Fruit fly (Drosophila melanogaster) whole organism, embryonic: ENCODE data around the gene CG14269.
A peak's percentile ranks its signal among the peaks of the same experiment; 100 is the strongest.

Experiments used
- Atf6 ChIP-seq: fragments of 200-800 bp; sonication (Bioruptor generic); IDR thresholded peaks from 2 replicates; pipeline ENCODE4 v1.3.6; 2022; ENCODE audit warnings: missing biosample characterization, missing genetic modification characterization
- Bteb2 ChIP-seq: fragments of 200-800 bp; sonication (Bioruptor generic); optimal IDR thresholded peaks from 2 replicates; lab custom pipeline; 2016; ENCODE audit warnings: missing biosample characterization, missing genetic modification characterization
- CG1024 ChIP-seq: fragments of 200-800 bp; sonication (Bioruptor generic); IDR thresholded peaks from 2 replicates; pipeline ENCODE4 v1.3.6; 2022; ENCODE audit warnings: missing biosample characterization, missing genetic modification characterization
- CG10267 ChIP-seq: fragments of 200-800 bp; sonication (Bioruptor generic); optimal IDR thresholded peaks from 2 replicates; lab custom pipeline; 2018; ENCODE audit warnings: missing biosample characterization, mild to moderate bottlenecking, missing genetic modification characterization, moderate library complexity
- CG10321 ChIP-seq: fragments of 200-800 bp; sonication (Bioruptor generic); IDR thresholded peaks from 2 replicates; pipeline ENCODE4 v1.3.6; 2022; ENCODE audit warnings: missing biosample characterization, missing genetic modification characterization
- CG11456 ChIP-seq: fragments of 200-800 bp; sonication (Bioruptor generic); IDR thresholded peaks from 3 replicates; pipeline ENCODE4 v1.3.6; 2022; ENCODE audit warnings: missing biosample characterization, missing genetic modification characterization
- CG12219 ChIP-seq: fragments of 200-800 bp; sonication (Bioruptor generic); optimal IDR thresholded peaks from 3 replicates; lab custom pipeline; 2018; ENCODE audit warnings: missing biosample characterization, mild to moderate bottlenecking, missing genetic modification characterization
- CG12769 ChIP-seq: fragments of 200-800 bp; sonication (Bioruptor generic); optimal IDR thresholded peaks from 2 replicates; lab custom pipeline; 2019; ENCODE audit warnings: missing biosample characterization, mild to moderate bottlenecking, missing genetic modification characterization, moderate library complexity
- CG12942 ChIP-seq: fragments of 200-800 bp; sonication (Bioruptor generic); optimal IDR thresholded peaks from 3 replicates; lab custom pipeline; 2016; ENCODE audit warnings: missing biosample characterization, missing genetic modification characterization
- CG14014 ChIP-seq: fragments of 200-800 bp; sonication (Bioruptor generic); IDR thresholded peaks from 2 replicates; pipeline ENCODE4 v1.3.6; 2022; ENCODE audit warnings: missing biosample characterization, missing genetic modification characterization
- CG14860 ChIP-seq: fragments of 200-800 bp; sonication (Bioruptor generic); IDR thresholded peaks from 3 replicates; pipeline ENCODE4 v1.3.6; 2022; ENCODE audit warnings: missing biosample characterization, missing genetic modification characterization; ENCODE audit not compliant: partially characterized antibody
- CG1603 ChIP-seq: fragments of 200-800 bp; sonication (Bioruptor generic); optimal IDR thresholded peaks from 2 replicates; lab custom pipeline; 2019; ENCODE audit warnings: missing biosample characterization, mild to moderate bottlenecking, missing genetic modification characterization, moderate library complexity
- CG17186 ChIP-seq: fragments of 200-800 bp; sonication (Bioruptor generic); optimal IDR thresholded peaks from 3 replicates; lab custom pipeline; 2017; ENCODE audit warnings: missing biosample characterization, missing genetic modification reagents, missing genetic modification characterization
- CG17328 ChIP-seq: fragments of 200-800 bp; sonication (Bioruptor generic); IDR thresholded peaks from 2 replicates; pipeline ENCODE4 v1.3.6; 2022; ENCODE audit warnings: missing biosample characterization, missing genetic modification characterization
- CG18476 ChIP-seq: fragments of 200-800 bp; sonication (Bioruptor generic); optimal IDR thresholded peaks from 2 replicates; lab custom pipeline; 2016; ENCODE audit warnings: missing biosample characterization, mild to moderate bottlenecking, missing genetic modification characterization
- CG2678 ChIP-seq: fragments of 200-800 bp; sonication (Bioruptor generic); optimal IDR thresholded peaks from 3 replicates; lab custom pipeline; 2019; ENCODE audit warnings: missing biosample characterization, mild to moderate bottlenecking, missing genetic modification characterization, moderate library complexity
- CG2889 ChIP-seq: fragments of 200-800 bp; sonication (Bioruptor generic); IDR thresholded peaks from 3 replicates; pipeline ENCODE4 v1.3.6; 2022; ENCODE audit warnings: missing biosample characterization, missing genetic modification characterization
- CG33213 ChIP-seq: fragments of 200-800 bp; sonication (Bioruptor generic); optimal IDR thresholded peaks from 3 replicates; lab custom pipeline; 2016; ENCODE audit warnings: missing biosample characterization, missing genetic modification characterization
- CG8478 ChIP-seq: fragments of >200 bp; optimal IDR thresholded peaks from 2 replicates; lab custom pipeline; 2018
- CG9876 ChIP-seq: fragments of 200-800 bp; sonication (Bioruptor generic); optimal IDR thresholded peaks from 2 replicates; lab custom pipeline; 2016; ENCODE audit warnings: missing biosample characterization, missing genetic modification characterization
- Dek ChIP-seq: fragments of 200-800 bp; sonication (Bioruptor generic); optimal IDR thresholded peaks from 3 replicates; lab custom pipeline; 2019; ENCODE audit warnings: missing biosample characterization, mild to moderate bottlenecking, missing genetic modification characterization, moderate library complexity
- ERR ChIP-seq: fragments of 200-800 bp; sonication (Bioruptor generic); optimal IDR thresholded peaks from 2 replicates; lab custom pipeline; 2016; ENCODE audit warnings: missing biosample characterization, missing genetic modification characterization
- Eip74EF ChIP-seq, 2 experiments: fragments of 200-800 bp in 1 of 2; fragments of >200 bp in 1 of 2; sonication (Bioruptor generic) in 1 of 2; optimal IDR thresholded peaks; 2 replicates each; lab custom pipeline; 2017 to 2019; ENCODE audit warnings: missing biosample characterization in 2 of 2, missing genetic modification characterization in 2 of 2, mild to moderate bottlenecking in 1 of 2, moderate library complexity in 1 of 2
- Ets97D ChIP-seq: fragments of 200-800 bp; sonication (Bioruptor generic); optimal IDR thresholded peaks from 3 replicates; lab custom pipeline; 2016; ENCODE audit warnings: missing biosample characterization, missing genetic modification characterization
- Hr51 ChIP-seq, 2 experiments: fragments of 200-800 bp; sonication (Bioruptor generic); optimal IDR thresholded peaks; 2 replicates in 1 of 2; 3 replicates in 1 of 2; lab custom pipeline; 2016 to 2018; ENCODE audit warnings: missing biosample characterization in 2 of 2, missing genetic modification characterization in 2 of 2, mild to moderate bottlenecking in 1 of 2, moderate library complexity in 1 of 2
- Lim3 ChIP-seq: fragments of 200-800 bp; sonication (Bioruptor generic); IDR thresholded peaks from 2 replicates; pipeline ENCODE4 v1.3.6; 2022; ENCODE audit warnings: missing biosample characterization, missing genetic modification characterization
- Lpt ChIP-seq: fragments of >200 bp; optimal IDR thresholded peaks from 2 replicates; lab custom pipeline; 2018; ENCODE audit warnings: missing biosample characterization, missing genetic modification characterization
- Mad ChIP-seq: fragments of 200-800 bp; sonication (Bioruptor generic); optimal IDR thresholded peaks from 2 replicates; lab custom pipeline; 2016; ENCODE audit warnings: missing biosample characterization, missing genetic modification characterization
- Meics ChIP-seq: fragments of 200-800 bp; sonication (Bioruptor generic); optimal IDR thresholded peaks from 2 replicates; lab custom pipeline; 2017; ENCODE audit warnings: missing biosample characterization, mild to moderate bottlenecking, missing genetic modification characterization
- Nf-YC ChIP-seq: fragments of 200-800 bp; optimal IDR thresholded peaks from 3 replicates; lab custom pipeline; 2019; ENCODE audit warnings: missing biosample characterization, mild to moderate bottlenecking, missing genetic modification characterization, moderate library complexity
- Ravus ChIP-seq: fragments of 200-800 bp; sonication (Bioruptor generic); IDR thresholded peaks from 2 replicates; pipeline ENCODE4 v1.3.6; 2022; ENCODE audit warnings: missing biosample characterization, missing genetic modification characterization
- Vsx1 ChIP-seq: fragments of 200-800 bp; sonication (Bioruptor generic); optimal IDR thresholded peaks from 2 replicates; lab custom pipeline; 2017; ENCODE audit warnings: missing biosample characterization, mild to moderate bottlenecking, missing genetic modification characterization, missing genetic modification reagents
- Xbp1 ChIP-seq: fragments of 200-800 bp; sonication (Bioruptor generic); optimal IDR thresholded peaks from 3 replicates; lab custom pipeline; 2016; ENCODE audit warnings: missing biosample characterization, mild to moderate bottlenecking, missing genetic modification characterization
- al ChIP-seq: fragments of 200-800 bp; sonication (Bioruptor generic); IDR thresholded peaks from 2 replicates; pipeline ENCODE4 v1.3.6; 2022; ENCODE audit warnings: missing biosample characterization, missing genetic modification characterization
- corto ChIP-seq: fragments of 200-800 bp; sonication (Bioruptor generic); optimal IDR thresholded peaks from 2 replicates; lab custom pipeline; 2016; ENCODE audit warnings: missing biosample characterization, mild to moderate bottlenecking, missing genetic modification characterization, moderate library complexity
- da ChIP-seq: fragments of 200-800 bp; sonication (Bioruptor generic); optimal IDR thresholded peaks from 2 replicates; lab custom pipeline; 2016; ENCODE audit warnings: missing biosample characterization, missing genetic modification characterization
- eyg ChIP-seq: fragments of 200-800 bp; sonication (Bioruptor generic); optimal IDR thresholded peaks from 3 replicates; lab custom pipeline; 2016; ENCODE audit warnings: missing biosample characterization, missing genetic modification characterization
- gem ChIP-seq: fragments of 200-800 bp; sonication (Bioruptor generic); optimal IDR thresholded peaks from 2 replicates; lab custom pipeline; 2019; ENCODE audit warnings: missing biosample characterization, mild to moderate bottlenecking, missing genetic modification characterization, moderate library complexity
- gro ChIP-seq: fragments of 200-800 bp; sonication (Bioruptor generic); optimal IDR thresholded peaks from 2 replicates; lab custom pipeline; 2016; ENCODE audit warnings: missing biosample characterization, missing genetic modification characterization
- ind ChIP-seq: fragments of 200-800 bp; sonication (Bioruptor generic); optimal IDR thresholded peaks from 3 replicates; lab custom pipeline; 2016; ENCODE audit warnings: missing biosample characterization, missing genetic modification characterization
- lab ChIP-seq: fragments of 200-800 bp; sonication (Bioruptor generic); optimal IDR thresholded peaks from 3 replicates; lab custom pipeline; 2017; ENCODE audit warnings: missing biosample characterization, missing genetic modification characterization, mild to moderate bottlenecking, moderate library complexity, missing genetic modification reagents
- luna ChIP-seq: fragments of 200-800 bp; sonication (Bioruptor generic); optimal IDR thresholded peaks from 2 replicates; lab custom pipeline; 2016; ENCODE audit warnings: missing biosample characterization, missing genetic modification characterization
- nau ChIP-seq: fragments of 200-800 bp; sonication (Bioruptor generic); optimal IDR thresholded peaks from 3 replicates; lab custom pipeline; 2017; ENCODE audit warnings: missing biosample characterization, mild to moderate bottlenecking, missing genetic modification characterization, missing genetic modification reagents
- nerfin-1 ChIP-seq: fragments of 200-800 bp; sonication (Bioruptor generic); optimal IDR thresholded peaks from 3 replicates; lab custom pipeline; 2019; ENCODE audit warnings: missing biosample characterization, mild to moderate bottlenecking, missing genetic modification characterization, moderate library complexity
- nmo ChIP-seq: fragments of 200-800 bp; sonication (Bioruptor generic); optimal IDR thresholded peaks from 2 replicates; lab custom pipeline; 2018; ENCODE audit warnings: missing biosample characterization, mild to moderate bottlenecking, missing genetic modification characterization, moderate library complexity
- oc ChIP-seq: fragments of 200-800 bp; sonication (Bioruptor generic); optimal IDR thresholded peaks from 2 replicates; lab custom pipeline; 2018; ENCODE audit warnings: missing biosample characterization, mild to moderate bottlenecking, missing genetic modification characterization, moderate library complexity
- repo ChIP-seq: fragments of 200-800 bp; sonication (Bioruptor generic); optimal IDR thresholded peaks from 2 replicates; lab custom pipeline; 2016; ENCODE audit warnings: missing biosample characterization, missing genetic modification characterization
- row ChIP-seq: fragments of 200-800 bp; sonication (Bioruptor generic); IDR thresholded peaks from 3 replicates; pipeline ENCODE4 v1.3.6; 2022; ENCODE audit warnings: missing biosample characterization, missing genetic modification characterization
- seq ChIP-seq: fragments of 200-800 bp; sonication (Bioruptor generic); IDR thresholded peaks from 2 replicates; pipeline ENCODE4 v1.3.6; 2022; ENCODE audit warnings: missing biosample characterization, missing genetic modification characterization
- trem ChIP-seq: fragments of 200-800 bp; optimal IDR thresholded peaks from 3 replicates; lab custom pipeline; 2019; ENCODE audit warnings: missing biosample characterization, mild to moderate bottlenecking, missing genetic modification characterization, moderate library complexity
- vvl ChIP-seq: fragments of 200-800 bp; sonication (Bioruptor generic); IDR thresholded peaks from 2 replicates; pipeline ENCODE4 v1.3.6; 2022; ENCODE audit warnings: missing biosample characterization, missing genetic modification characterization
- z ChIP-seq: fragments of 200-800 bp; sonication (Bioruptor generic); IDR thresholded peaks from 3 replicates; pipeline ENCODE4 v1.3.6; 2022; ENCODE audit warnings: missing biosample characterization, missing genetic modification characterization

Gene CG14269

DNA sequence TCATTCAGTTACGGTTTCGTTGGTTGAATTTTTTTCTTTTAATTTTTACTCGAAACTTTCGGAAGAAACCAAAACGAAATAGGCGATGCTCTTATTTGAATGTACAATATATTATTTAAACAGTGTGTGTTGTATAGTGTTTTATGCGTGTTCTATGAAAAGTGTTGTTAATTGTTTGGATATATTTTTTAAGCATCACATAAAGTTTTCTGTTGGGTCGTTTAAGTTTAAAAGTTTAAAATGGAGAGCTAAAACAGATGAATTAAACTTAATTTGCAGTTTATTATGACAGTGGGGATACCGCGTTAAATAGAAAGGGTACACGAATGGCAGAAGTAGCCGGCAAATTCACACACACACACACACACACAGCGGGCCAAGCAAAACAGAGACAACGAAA, 45.7 kb downstream of the CG14269 start (continued):
- TF ChIP-seq row (GFP tag; lab: Robert Waterston, UW), result peak; percentile 62
- no peak for TF ChIP-seq Xbp1 (GFP tag; lab: Kevin White, UChicago)
- no peak for TF ChIP-seq corto (GFP tag; lab: Kevin White, UChicago)
- TF ChIP-seq Hr51 (GFP tag; optimal IDR thresholded peaks at IDR 0.05; lab: Kevin White, UChicago), result peak in 1 of 2 experiments; percentile 35
- no peak for TF ChIP-seq CG11456 (GFP tag; lab: Robert Waterston, UW)
- TF ChIP-seq CG2889 (GFP tag; lab: Robert Waterston, UW), result no peak
- TF ChIP-seq gro (GFP tag; lab: Kevin White, UChicago), result no peak
- no peak for TF ChIP-seq seq (GFP tag; lab: Robert Waterston, UW)
- TF ChIP-seq vvl (GFP tag; lab: Robert Waterston, UW), result no peak
- TF ChIP-seq al (GFP tag; lab: Robert Waterston, UW), result no peak
- no peak for TF ChIP-seq Ets97D
- TF ChIP-seq Eip74EF (GFP tag; optimal IDR thresholded peaks at IDR 0.05; lab: Kevin White, UChicago), result no peak
- no peak for TF ChIP-seq CG14860
- no peak for TF ChIP-seq nmo (GFP tag; lab: Kevin White, UChicago)
- no peak for TF ChIP-seq Mad
- peak; percentile 15 for TF ChIP-seq lab (GFP tag; lab: Kevin White, UChicago)
- no peak for TF ChIP-seq Lim3 (GFP tag; lab: Robert Waterston, UW)
- TF ChIP-seq repo (GFP tag; lab: Kevin White, UChicago), result no peak
- no peak for TF ChIP-seq CG12769 (tag; lab: Kevin White, UChicago)
- TF ChIP-seq Vsx1 (GFP tag; lab: Kevin White, UChicago), result no peak
- TF ChIP-seq CG17186 (GFP tag; lab: Kevin White, UChicago), result no peak
- no peak for TF ChIP-seq da (GFP tag; lab: Kevin White, UChicago)
- TF ChIP-seq CG1603, result no peak
- no peak for TF ChIP-seq Dek (tag; lab: Kevin White, UChicago)
- no peak for TF ChIP-seq CG10321 (GFP tag; lab: Robert Waterston, UW)
- no peak for TF ChIP-seq Nf-YC (tag; lab: Kevin White, UChicago)
- TF ChIP-seq CG1024, result no peak
- no peak for TF ChIP-seq ERR
- no peak for TF ChIP-seq CG17328
- TF ChIP-seq CG8478 (lab: Kevin White, UChicago), result no peak
- TF ChIP-seq CG2678 (tag; lab: Kevin White, UChicago), result peak; percentile 50
- TF ChIP-seq luna (GFP tag; lab: Kevin White, UChicago), result no peak
- no peak for TF ChIP-seq eyg (GFP tag; lab: Kevin White, UChicago)
- no peak for TF ChIP-seq CG18476 (GFP tag; lab: Kevin White, UChicago)
- no peak for TF ChIP-seq ind (GFP tag; lab: Kevin White, UChicago)
- TF ChIP-seq Ravus (GFP tag; lab: Robert Waterston, UW), result no peak
- TF ChIP-seq Bteb2, result no peak
- TF ChIP-seq trem (tag; lab: Kevin White, UChicago), result no peak
- TF ChIP-seq CG12219 (GFP tag; lab: Kevin White, UChicago), result no peak
- TF ChIP-seq Meics (GFP tag; lab: Kevin White, UChicago), result no peak
- TF ChIP-seq CG10267, result no peak
- TF ChIP-seq Lpt (GFP tag; lab: Kevin White, UChicago), result no peak
- no peak for TF ChIP-seq Atf6 (GFP tag; lab: Robert Waterston, UW)
- TF ChIP-seq nerfin-1 (tag; lab: Kevin White, UChicago), result no peak
- TF ChIP-seq CG14014 (GFP tag; lab: Robert Waterston, UW), result no peak
- no peak for TF ChIP-seq CG9876
- TF ChIP-seq gem (tag; lab: Kevin White, UChicago), result peak; percentile 40
- no peak for TF ChIP-seq oc (tag; lab: Kevin White, UChicago)
- TF ChIP-seq z (GFP tag; lab: Robert Waterston, UW), result no peak
- TF ChIP-seq CG12942 (GFP tag; lab: Kevin White, UChicago), result no peak
- no peak for TF ChIP-seq CG33213 (GFP tag; lab: Kevin White, UChicago)
- TF ChIP-seq nau (GFP tag; lab: Kevin White, UChicago), result no peak
